Worm (Caenorhabditis elegans) whole organism, L2 larva: ENCODE data around the gene daf-11.

Source experiments
- C34F6.9 ChIP-seq: fragments of 150-350 bp; optimal IDR thresholded peaks from 2 replicates; lab custom pipeline; 2014; ENCODE audit warnings: missing biosample characterization, missing genetic modification characterization
- F13H6.1 ChIP-seq: sonication (generic microtip); optimal IDR thresholded peaks from 2 replicates; lab custom pipeline; 2016; ENCODE audit warnings: missing genetic modification characterization, missing compliant biosample characterization
- R02D3.7 ChIP-seq: fragments of 150-350 bp; optimal IDR thresholded peaks from 2 replicates; lab custom pipeline; 2014; ENCODE audit warnings: missing biosample characterization, missing genetic modification characterization
- Y55F3AM.14 ChIP-seq: fragments of 200-800 bp; sonication (Bioruptor generic); optimal IDR thresholded peaks from 2 replicates; lab custom pipeline; 2018; ENCODE audit warnings: mild to moderate bottlenecking, missing genetic modification characterization, missing compliant biosample characterization
- ZK546.5 ChIP-seq: sonication (generic microtip); optimal IDR thresholded peaks from 2 replicates; lab custom pipeline; 2017; ENCODE audit warnings: missing biosample characterization, missing genetic modification characterization
- alr-1 ChIP-seq: fragments of 150-350 bp; optimal IDR thresholded peaks from 2 replicates; lab custom pipeline; 2014; ENCODE audit warnings: missing biosample characterization, missing genetic modification characterization
- ama-1 ChIP-seq: fragments of 150-350 bp; optimal IDR thresholded peaks from 2 replicates; lab custom pipeline; 2018; ENCODE audit warnings: inconsistent platforms
- blmp-1 ChIP-seq: sonication (generic microtip); optimal IDR thresholded peaks from 2 replicates; lab custom pipeline; 2017; ENCODE audit warnings: missing genetic modification characterization, mild to moderate bottlenecking, missing compliant biosample characterization, antibody characterized with exemption, moderate library complexity; ENCODE audit not compliant: insufficient read depth
- ceh-16 ChIP-seq: fragments of 150-350 bp; optimal IDR thresholded peaks from 2 replicates; lab custom pipeline; 2014; ENCODE audit warnings: missing biosample characterization, missing genetic modification characterization
- ceh-82 ChIP-seq: fragments of 150-350 bp; optimal IDR thresholded peaks from 2 replicates; lab custom pipeline; 2014; ENCODE audit warnings: missing biosample characterization, missing genetic modification characterization
- crh-2 ChIP-seq: sonication (generic microtip); optimal IDR thresholded peaks from 2 replicates; lab custom pipeline; 2017; ENCODE audit warnings: missing biosample characterization, missing genetic modification characterization
- elt-1 ChIP-seq: fragments of 150-350 bp; optimal IDR thresholded peaks from 2 replicates; lab custom pipeline; 2014; ENCODE audit warnings: missing biosample characterization, missing genetic modification characterization
- fos-1 ChIP-seq: fragments of 150-350 bp; optimal IDR thresholded peaks from 2 replicates; lab custom pipeline; 2014; ENCODE audit warnings: missing biosample characterization, missing genetic modification characterization
- lin-11 ChIP-seq: fragments of 150-350 bp; sonication (generic microtip); optimal IDR thresholded peaks from 2 replicates; lab custom pipeline; 2014; ENCODE audit warnings: missing biosample characterization, missing genetic modification characterization, inconsistent platforms, mixed read lengths
- lin-39 ChIP-seq: fragments of 150-350 bp; optimal IDR thresholded peaks from 2 replicates; lab custom pipeline; 2014; ENCODE audit warnings: missing biosample characterization, missing genetic modification reagents, missing genetic modification characterization
- mab-5 ChIP-seq: fragments of 150-350 bp; optimal IDR thresholded peaks from 2 replicates; lab custom pipeline; 2014; ENCODE audit warnings: missing biosample characterization, missing genetic modification characterization
- mbf-1 ChIP-seq: sonication (generic microtip); optimal IDR thresholded peaks from 2 replicates; lab custom pipeline; 2017; ENCODE audit warnings: missing biosample characterization, missing genetic modification characterization
- nhr-10 ChIP-seq: sonication (generic microtip); optimal IDR thresholded peaks from 2 replicates; lab custom pipeline; 2017; ENCODE audit warnings: missing biosample characterization, missing genetic modification characterization
- nhr-129 ChIP-seq: fragments of 150-350 bp; optimal IDR thresholded peaks from 2 replicates; lab custom pipeline; 2014; ENCODE audit warnings: missing biosample characterization, missing genetic modification characterization
- nhr-21 ChIP-seq: fragments of 150-350 bp; optimal IDR thresholded peaks from 2 replicates; lab custom pipeline; 2014; ENCODE audit warnings: missing biosample characterization, missing genetic modification characterization
- nhr-23 ChIP-seq: fragments of 150-350 bp; optimal IDR thresholded peaks from 2 replicates; lab custom pipeline; 2014; ENCODE audit warnings: missing biosample characterization, missing genetic modification reagents, missing genetic modification characterization
- nhr-25 ChIP-seq: fragments of 150-350 bp; sonication (generic microtip); optimal IDR thresholded peaks from 3 replicates; lab custom pipeline; 2014; ENCODE audit warnings: missing biosample characterization, missing genetic modification characterization
- nhr-6 ChIP-seq: fragments of 150-350 bp; optimal IDR thresholded peaks from 2 replicates; lab custom pipeline; 2014; ENCODE audit warnings: missing biosample characterization, missing genetic modification characterization
- nhr-77 ChIP-seq: fragments of 150-350 bp; optimal IDR thresholded peaks from 2 replicates; lab custom pipeline; 2014; ENCODE audit warnings: missing biosample characterization, missing genetic modification characterization
- sem-4 ChIP-seq: fragments of 150-350 bp; optimal IDR thresholded peaks from 2 replicates; lab custom pipeline; 2014; ENCODE audit warnings: missing biosample characterization, missing genetic modification reagents, missing genetic modification characterization
- skn-1 ChIP-seq: sonication (generic microtip); optimal IDR thresholded peaks from 2 replicates; lab custom pipeline; 2017; ENCODE audit warnings: missing biosample characterization, missing genetic modification characterization
- sma-9 ChIP-seq, 2 experiments: fragments of 150-350 bp in 1 of 2; sonication (generic microtip) in 1 of 2; optimal IDR thresholded peaks; 2 replicates each; lab custom pipeline; 2014 to 2016; ENCODE audit warnings: missing genetic modification characterization in 2 of 2, mild to moderate bottlenecking in 1 of 2, missing biosample characterization in 1 of 2, missing compliant biosample characterization in 1 of 2, missing genetic modification reagents in 1 of 2, moderate library complexity in 1 of 2
- snpc-4 ChIP-seq: fragments of 150-350 bp; optimal IDR thresholded peaks from 2 replicates; lab custom pipeline; 2014; ENCODE audit warnings: missing biosample characterization, missing genetic modification characterization
- unc-62 ChIP-seq: fragments of 150-350 bp; optimal IDR thresholded peaks from 2 replicates; lab custom pipeline; 2014; ENCODE audit warnings: missing biosample characterization, missing genetic modification reagents, missing genetic modification characterization
- zag-1 ChIP-seq: fragments of 150-350 bp; optimal IDR thresholded peaks from 2 replicates; lab custom pipeline; 2014; ENCODE audit warnings: missing biosample characterization, missing genetic modification characterization
- ztf-1 ChIP-seq: fragments of 200-800 bp; sonication (Bioruptor generic); conservative IDR thresholded peaks from 2 replicates; pipeline ENCODE4 v1.3.6; 2022; ENCODE audit warnings: missing genetic modification characterization, missing compliant biosample characterization
- ztf-11 ChIP-seq: sonication (generic microtip); optimal IDR thresholded peaks from 2 replicates; lab custom pipeline; 2017; ENCODE audit warnings: missing biosample characterization, missing genetic modification characterization
- ztf-4 ChIP-seq: fragments of 150-350 bp; optimal IDR thresholded peaks from 2 replicates; lab custom pipeline; 2014; ENCODE audit warnings: missing biosample characterization, missing genetic modification characterization

Gene daf-11

DNA sequence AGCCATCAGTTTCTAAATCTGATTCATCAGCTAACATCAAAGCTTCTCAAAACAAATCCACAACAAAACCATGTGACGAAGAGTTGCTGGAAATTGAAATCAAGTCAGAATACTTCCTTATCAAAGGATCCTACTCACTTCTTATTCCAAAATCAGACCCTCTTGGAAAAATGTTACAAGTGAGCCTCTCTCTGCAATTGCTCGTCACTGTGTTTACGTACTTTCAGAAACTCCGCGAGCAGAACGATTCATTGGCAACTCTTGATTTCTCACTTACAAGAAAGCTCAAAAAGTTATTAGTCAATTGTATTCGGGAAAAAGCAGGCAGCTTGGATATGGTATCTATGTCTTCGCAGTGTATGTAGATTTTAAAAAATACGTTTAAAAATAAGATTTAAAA, 25.6 kb upstream of the daf-11 start:
- TF ChIP-seq skn-1, result no peak
- TF ChIP-seq mbf-1, result no peak
- TF ChIP-seq Y55F3AM.14 (GFP tag; lab: Kevin White, UChicago), result no peak
- no peak for TF ChIP-seq ztf-4 (tag; lab: Kevin White, UChicago)
- TF ChIP-seq nhr-10, result no peak
- no peak for TF ChIP-seq crh-2 (tag; lab: Kevin White, UChicago)
- TF ChIP-seq sem-4 (tag; lab: Kevin White, UChicago), result no peak

DNA sequence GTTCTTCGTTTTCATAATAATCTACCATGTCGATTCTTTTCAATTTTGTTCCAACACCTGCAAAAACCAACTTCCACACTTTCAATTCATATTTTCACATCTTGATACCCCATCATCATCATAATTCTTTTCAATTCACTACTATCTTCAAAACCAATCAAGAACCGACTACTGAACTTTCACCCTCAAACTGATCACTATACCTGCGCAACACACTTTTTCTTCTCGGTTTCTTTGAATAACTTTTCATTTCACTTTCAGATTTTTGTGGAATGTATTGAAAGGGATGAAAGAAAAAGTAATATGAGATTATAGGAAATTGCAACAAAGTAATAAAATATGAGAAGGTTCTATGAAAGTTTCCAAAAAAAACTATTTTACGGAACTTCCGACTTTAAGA, 15.2 kb upstream of the daf-11 start:
- peak; percentile 69 for TF ChIP-seq blmp-1 (tag; lab: Kevin White, UChicago)
- no peak for TF ChIP-seq zag-1

DNA sequence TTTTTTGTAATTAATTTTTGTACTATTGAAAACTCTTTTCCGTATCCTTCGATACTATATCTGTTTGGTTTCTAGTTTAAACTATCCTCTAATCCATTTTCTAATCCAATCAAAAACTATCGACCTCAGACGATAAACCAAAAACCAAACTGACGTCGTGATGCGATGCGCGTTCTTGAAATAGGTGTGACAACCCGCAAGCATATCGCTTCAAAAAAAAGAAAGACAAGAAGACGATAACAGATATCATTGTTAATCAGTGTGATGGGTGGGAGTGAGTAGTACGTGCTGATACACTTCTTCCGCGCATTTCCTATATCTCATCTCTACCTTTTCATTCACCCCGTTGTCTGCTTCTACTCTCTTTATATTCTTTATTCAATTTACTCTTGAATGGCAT, 13.9 kb upstream of the daf-11 start, which contains the start of gene T04F3.1:
TSS of gene T04F3.1 (plus strand) at position 246 of the 400 bp plus-strand sequence.
- TF ChIP-seq nhr-129 (tag; lab: Kevin White, UChicago), result no peak
- no peak for TF ChIP-seq crh-2 (tag; lab: Kevin White, UChicago)
- no peak for TF ChIP-seq zag-1
- no peak for TF ChIP-seq nhr-6
- peak; percentile 41 for TF ChIP-seq nhr-21
- no peak for TF ChIP-seq mab-5 (tag; lab: Kevin White, UChicago)
- no peak for TF ChIP-seq lin-11 (tag; lab: Kevin White, UChicago)
- peak; percentile 75 for TF ChIP-seq sma-9 (GFP tag; optimal IDR thresholded peaks at IDR 0.05; lab: Kevin White, UChicago)
- TF ChIP-seq sma-9 (tag; optimal IDR thresholded peaks at IDR 0.05; lab: Kevin White, UChicago), result no peak
- TF ChIP-seq skn-1, result no peak
- no peak for TF ChIP-seq blmp-1 (tag; lab: Kevin White, UChicago)
- TF ChIP-seq, all 48 proteins: peak for 2

DNA sequence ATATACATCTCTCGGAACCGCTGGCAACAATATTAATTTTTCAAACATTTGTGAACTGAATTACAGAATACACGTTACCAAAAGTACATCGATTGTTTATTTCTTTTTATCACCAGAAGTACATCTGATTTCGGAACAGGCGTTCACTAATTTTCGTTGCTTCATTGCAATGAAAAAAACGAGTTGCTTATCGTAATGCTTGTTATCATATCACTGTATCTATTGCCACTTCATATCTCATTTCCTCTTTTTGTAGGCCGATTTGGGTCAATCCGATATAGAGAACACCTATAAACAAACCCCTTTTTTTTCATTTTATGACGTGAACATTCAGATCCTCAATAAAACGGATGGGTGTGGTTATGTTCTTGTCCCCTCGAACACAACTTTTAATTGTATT, 11.5 kb upstream of the daf-11 start:
- no peak for TF ChIP-seq nhr-10
- no peak for TF ChIP-seq ama-1 (lab: Kevin White, UChicago)
- no peak for TF ChIP-seq alr-1 (tag; lab: Kevin White, UChicago)
- no peak for TF ChIP-seq mbf-1
- no peak for TF ChIP-seq nhr-25 (tag; lab: Kevin White, UChicago)
- TF ChIP-seq C34F6.9 (tag; lab: Kevin White, UChicago), result no peak
- no peak for TF ChIP-seq nhr-77 (tag; lab: Kevin White, UChicago)
- TF ChIP-seq lin-11 (tag; lab: Kevin White, UChicago), result no peak
- no peak for TF ChIP-seq ZK546.5 (tag; lab: Kevin White, UChicago)
- TF ChIP-seq ceh-82, result no peak
- TF ChIP-seq lin-39, result no peak
- TF ChIP-seq ztf-1 (GFP tag; lab: Robert Waterston, UW), result no peak
- TF ChIP-seq, all 48 proteins: peak for 0

DNA sequence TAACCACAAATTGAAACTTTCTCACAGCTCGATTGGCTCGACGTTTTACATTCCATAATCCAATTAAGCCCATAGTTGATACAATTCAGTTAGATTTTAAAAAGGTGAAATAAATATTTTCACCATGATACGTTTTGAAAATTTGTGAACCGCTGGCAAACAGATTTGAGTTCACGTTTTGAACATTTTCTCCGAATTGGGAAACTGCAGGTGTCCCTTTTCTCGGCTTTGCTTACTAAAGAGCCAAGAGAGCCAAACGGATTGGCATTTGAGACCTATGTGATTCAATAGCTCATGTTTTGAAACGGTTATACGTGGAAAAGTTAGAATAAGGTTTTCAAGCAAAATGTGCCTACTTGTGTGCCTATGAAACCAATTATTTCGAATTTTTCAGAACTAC, 11.0 kb upstream of the daf-11 start, which contains the start of gene spe-42:
TSS of gene spe-42 (minus strand) at position 101 of the 400 bp plus-strand sequence.
- TF ChIP-seq F13H6.1 (tag; lab: Kevin White, UChicago) (no peak), snpc-4 (tag; lab: Kevin White, UChicago) (no peak), nhr-23 (tag; lab: Kevin White, UChicago) (no peak), ztf-11 (tag; lab: Kevin White, UChicago) (no peak), fos-1 (no peak), sma-9 (GFP tag; optimal IDR thresholded peaks at IDR 0.05; lab: Kevin White, UChicago) (no peak), sma-9 (tag; optimal IDR thresholded peaks at IDR 0.05; lab: Kevin White, UChicago) (no peak), R02D3.7 (tag; lab: Kevin White, UChicago) (no peak), elt-1 (tag; lab: Kevin White, UChicago) (no peak), alr-1 (tag; lab: Kevin White, UChicago) (no peak), ceh-82 (no peak), ceh-16 (tag; lab: Kevin White, UChicago) (no peak), nhr-21 (no peak), nhr-10 (no peak), skn-1 (no peak), mab-5 (tag; lab: Kevin White, UChicago) (no peak), C34F6.9 (tag; lab: Kevin White, UChicago) (no peak), ama-1 (lab: Kevin White, UChicago) (no peak), nhr-129 (tag; lab: Kevin White, UChicago) (no peak), unc-62 (no peak)
